Worm (Caenorhabditis elegans) whole organism, L1 larva: ENCODE measurements around the gene C53A3.4.
"Not testable (repeated sequence)": the region's sequence is repeated elsewhere in the genome, so short reads cannot be mapped to it uniquely, and the experiment has no call there.

Experiments
- F16B12.6 ChIP-seq: fragments of 150-350 bp; optimal IDR thresholded peaks from 2 replicates; lab custom pipeline; 2014; ENCODE audit warnings: missing biosample characterization, missing genetic modification characterization
- blmp-1 ChIP-seq: fragments of 150-350 bp; optimal IDR thresholded peaks from 2 replicates; lab custom pipeline; 2014; ENCODE audit warnings: missing biosample characterization, missing genetic modification characterization
- ceh-88 ChIP-seq: fragments of 200-800 bp; sonication (Bioruptor generic); IDR thresholded peaks from 2 replicates; pipeline ENCODE4 v1.3.6; 2022; ENCODE audit warnings: missing genetic modification characterization, missing compliant biosample characterization
- elt-2 ChIP-seq: sonication (generic microtip); optimal IDR thresholded peaks from 2 replicates; lab custom pipeline; 2016; ENCODE audit warnings: missing genetic modification characterization, mild to moderate bottlenecking, inconsistent platforms, missing compliant biosample characterization, missing genetic modification reagents
- hlh-17 ChIP-seq: fragments of 200-800 bp; sonication (Bioruptor generic); optimal IDR thresholded peaks from 2 replicates; lab custom pipeline; 2018; ENCODE audit warnings: missing genetic modification characterization, mild to moderate bottlenecking, missing compliant biosample characterization, moderate library complexity, borderline replicate concordance
- mab-9 ChIP-seq: fragments of 200-800 bp; sonication (Bioruptor generic); IDR thresholded peaks from 2 replicates; pipeline ENCODE4 v1.3.6; 2022; ENCODE audit warnings: missing genetic modification reagents, missing genetic modification characterization, missing compliant biosample characterization
- mdl-1 ChIP-seq, 2 experiments: fragments of 150-350 bp; optimal IDR thresholded peaks; 2 replicates each; lab custom pipeline; 2014 to 2017; ENCODE audit warnings: missing biosample characterization in 2 of 2, missing genetic modification characterization in 2 of 2, inconsistent platforms in 1 of 2
- nhr-12 ChIP-seq: sonication (generic microtip); optimal IDR thresholded peaks from 2 replicates; lab custom pipeline; 2017; ENCODE audit warnings: missing biosample characterization, missing genetic modification characterization
- nhr-71 ChIP-seq: sonication (generic microtip); optimal IDR thresholded peaks from 2 replicates; lab custom pipeline; 2016; ENCODE audit warnings: mild to moderate bottlenecking, missing genetic modification characterization, moderate library complexity, missing compliant biosample characterization
- rnt-1 ChIP-seq: sonication (generic microtip); optimal IDR thresholded peaks from 2 replicates; lab custom pipeline; 2016; ENCODE audit warnings: mild to moderate bottlenecking, missing genetic modification characterization, moderate library complexity, missing compliant biosample characterization
- unc-130 ChIP-seq: fragments of 150-350 bp; optimal IDR thresholded peaks from 2 replicates; lab custom pipeline; 2017; ENCODE audit warnings: missing biosample characterization, missing genetic modification characterization, inconsistent platforms
- unc-62 ChIP-seq: fragments of 150-350 bp; optimal IDR thresholded peaks from 2 replicates; lab custom pipeline; 2014; ENCODE audit warnings: missing biosample characterization, missing genetic modification reagents, missing genetic modification characterization
- ztf-11 ChIP-seq, 2 experiments: sonication (generic microtip); optimal IDR thresholded peaks; 2 replicates each; lab custom pipeline; 2016 to 2017; ENCODE audit warnings: missing genetic modification characterization in 2 of 2, missing biosample characterization in 1 of 2, missing compliant biosample characterization in 1 of 2

DNA sequence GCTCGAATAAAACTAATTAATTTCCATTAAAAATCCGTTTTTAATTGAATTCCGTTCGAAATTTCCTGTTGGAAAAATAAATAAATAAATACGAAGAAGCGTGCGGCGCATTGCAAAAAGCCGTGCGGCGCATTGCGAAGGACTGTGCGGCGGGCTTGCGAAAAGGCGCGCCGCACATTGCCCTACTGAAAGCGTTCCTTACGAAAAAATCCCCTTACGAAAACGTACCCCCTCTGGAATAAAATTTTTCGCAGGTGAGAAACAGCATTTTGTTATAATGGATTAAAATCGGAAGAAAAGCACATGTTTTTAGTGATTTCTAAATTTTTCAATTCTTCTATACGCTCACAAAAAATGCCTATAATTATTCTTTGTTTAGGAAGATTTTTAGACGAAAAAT, 19.5 kb upstream of the C53A3.4 start:
- TF ChIP-seq nhr-12; mab-9 (GFP tag; lab: Robert Waterston, UW); mdl-1 (tag; optimal IDR thresholded peaks at IDR 0.05; lab: Kevin White, UChicago); unc-62 (GFP tag; lab: Kevin White, UChicago); F16B12.6 (tag; lab: Kevin White, UChicago); nhr-71 (tag; lab: Kevin White, UChicago); blmp-1 (tag; lab: Kevin White, UChicago); ztf-11 (tag; optimal IDR thresholded peaks at IDR 0.05; lab: Kevin White, UChicago); unc-130 (tag; lab: Kevin White, UChicago); ceh-88; hlh-17 (GFP tag; lab: Kevin White, UChicago); rnt-1 (tag; lab: Kevin White, UChicago); elt-2 (tag; lab: Kevin White, UChicago): not testable (repeated sequence)
